Worm (Caenorhabditis elegans): Measurements from ENCODE around the gene efl-3.
"Not testable (repeated sequence)": the region's sequence is repeated elsewhere in the genome, so short reads cannot be mapped to it uniquely, and the experiment has no call there.

DNA sequence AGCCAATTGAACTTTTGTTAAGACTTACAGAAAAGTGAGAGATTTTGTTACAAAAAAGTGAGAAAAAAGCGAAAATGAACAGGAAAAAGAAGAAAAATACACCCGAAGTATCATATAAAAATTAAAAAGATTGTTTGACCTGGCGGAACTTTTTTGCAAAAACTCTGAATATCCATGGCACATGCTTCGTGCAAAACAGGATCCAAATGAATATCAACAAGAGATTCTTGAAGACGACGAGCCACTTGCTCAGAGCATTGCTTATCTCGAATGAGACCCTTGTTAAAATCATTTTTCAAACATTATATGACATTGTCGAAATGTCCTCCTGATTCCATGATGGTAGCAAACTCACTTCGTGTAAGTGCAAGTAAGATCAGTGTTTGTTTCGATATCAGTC lies 7.3 kb downstream of the efl-3 start, which contains the start of gene F14E5.8:
- TF ChIP-seq dmd-4 (tag; optimal IDR thresholded peaks at IDR 0.05); R02D3.7 (tag; optimal IDR thresholded peaks at IDR 0.05); mbf-1 (tag; optimal IDR thresholded peaks at IDR 0.05); unc-39 (tag; optimal IDR thresholded peaks at IDR 0.05); blmp-1 (tag; optimal IDR thresholded peaks at IDR 0.05; ENCODE audit: insufficient read depth); fos-1 (tag; optimal IDR thresholded peaks at IDR 0.05); egl-27 (tag; optimal IDR thresholded peaks at IDR 0.05); ztf-11 (tag; optimal IDR thresholded peaks at IDR 0.05); nhr-237 (tag; optimal IDR thresholded peaks at IDR 0.05); nhr-77 (tag; optimal IDR thresholded peaks at IDR 0.05); mdl-1 (tag; optimal IDR thresholded peaks at IDR 0.05); unc-62 (GFP tag; optimal IDR thresholded peaks at IDR 0.05); peb-1 (tag; optimal IDR thresholded peaks at IDR 0.05); snpc-4 (tag; optimal IDR thresholded peaks at IDR 0.05): not testable (repeated sequence)
